Worm (Caenorhabditis elegans): ENCODE results near the gene icd-1.

- TF ChIP-seq mdl-1 (tag; optimal IDR thresholded peaks at IDR 0.05) (no peak), aly-2 (tag; optimal IDR thresholded peaks at IDR 0.05) (no peak), nhr-77 (tag; optimal IDR thresholded peaks at IDR 0.05) (no peak), nhr-85 (tag) (no peak), snpc-4 (tag; optimal IDR thresholded peaks at IDR 0.05) (no peak), ces-1 (GFP tag; optimal IDR thresholded peaks at IDR 0.05) (no peak), blmp-1 (tag; optimal IDR thresholded peaks at IDR 0.05) (no peak), egl-27 (tag; optimal IDR thresholded peaks at IDR 0.05) (no peak)
Observed at ce11 chrII:6544842-6545410, 43.5 kb downstream of the icd-1 start, which contains the start of gene lron-15.

Data from whole organism, L1 larva.